Worm (Caenorhabditis elegans) whole organism, mixed stage, embryonic: ENCODE measurements around the gene vha-5.

Source experiments
- blmp-1 ChIP-seq: fragments of 150-350 bp; optimal IDR thresholded peaks from 2 replicates; lab custom pipeline; 2014; ENCODE audit warnings: missing biosample characterization, missing genetic modification characterization
- ceh-39 ChIP-seq: fragments of 150-350 bp; optimal IDR thresholded peaks from 2 replicates; lab custom pipeline; 2014; ENCODE audit warnings: missing biosample characterization, missing genetic modification characterization
- ces-1 ChIP-seq: fragments of 150-350 bp; optimal IDR thresholded peaks from 2 replicates; lab custom pipeline; 2014; ENCODE audit warnings: missing biosample characterization, missing genetic modification reagents, missing genetic modification characterization
- hlh-1 ChIP-seq: fragments of 150-350 bp; optimal IDR thresholded peaks from 2 replicates; lab custom pipeline; 2014; ENCODE audit warnings: missing biosample characterization, missing genetic modification reagents, missing genetic modification characterization
- lin-13 ChIP-seq: fragments of 150-350 bp; optimal IDR thresholded peaks from 2 replicates; lab custom pipeline; 2014; ENCODE audit warnings: missing biosample characterization, missing genetic modification characterization
- nhr-237 ChIP-seq: fragments of 150-350 bp; optimal IDR thresholded peaks from 2 replicates; lab custom pipeline; 2014; ENCODE audit warnings: missing biosample characterization, missing genetic modification characterization
- pha-4 ChIP-seq: fragments of 150-350 bp; optimal IDR thresholded peaks from 2 replicates; lab custom pipeline; 2018; ENCODE audit warnings: missing biosample characterization, missing genetic modification reagents, missing genetic modification characterization
- sem-2 ChIP-seq: fragments of 200-800 bp; sonication (Bioruptor generic); optimal IDR thresholded peaks from 2 replicates; lab custom pipeline; 2018; ENCODE audit warnings: mild to moderate bottlenecking, missing genetic modification characterization, missing compliant biosample characterization
- unc-39 ChIP-seq: fragments of 150-350 bp; optimal IDR thresholded peaks from 2 replicates; lab custom pipeline; 2014; ENCODE audit warnings: missing biosample characterization, missing genetic modification characterization

DNA sequence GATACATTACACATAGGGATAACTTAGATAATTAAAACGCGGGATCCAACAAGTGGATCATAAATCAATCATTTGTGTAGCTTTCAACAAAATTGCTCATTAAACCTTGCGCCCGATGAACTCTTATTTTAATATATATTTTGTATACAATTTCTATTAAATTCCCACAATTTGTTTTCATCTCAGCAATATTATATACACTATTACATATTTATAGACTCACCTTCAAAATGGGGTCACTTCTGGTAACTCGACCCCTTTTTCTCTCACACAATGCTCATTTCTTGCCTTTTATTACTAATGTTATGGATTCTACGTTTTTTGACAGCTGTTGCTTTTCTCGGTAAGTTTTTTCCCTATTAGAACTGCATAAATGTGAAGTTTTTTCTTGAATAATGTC, 35.9 kb downstream of the vha-5 start, which contains the start of gene lgc-6:
- no peak for TF ChIP-seq sem-2 (GFP tag; lab: Kevin White, UChicago)
- TF ChIP-seq hlh-1, result no peak
- TF ChIP-seq nhr-237 (tag; lab: Kevin White, UChicago), result no peak
- no peak for TF ChIP-seq ces-1 (GFP tag; lab: Kevin White, UChicago)
- no peak for TF ChIP-seq blmp-1 (tag; lab: Kevin White, UChicago)
- TF ChIP-seq unc-39 (tag; lab: Kevin White, UChicago), result no peak
- no peak for TF ChIP-seq lin-13
- no peak for TF ChIP-seq ceh-39 (tag; lab: Kevin White, UChicago)
- TF ChIP-seq pha-4 (tag; lab: Kevin White, UChicago), result no peak
